Fruit fly (Drosophila melanogaster) whole organism, embryonic: ENCODE results near the gene CG33307.

ENCODE experiments used
- Ada2b ChIP-seq: fragments of 200-800 bp; sonication (Bioruptor generic); IDR thresholded peaks from 2 replicates; pipeline ENCODE4 v1.3.6; 2022; ENCODE audit warnings: missing biosample characterization, missing genetic modification characterization
- Atf3 ChIP-seq: fragments of 200-800 bp; sonication (Bioruptor generic); optimal IDR thresholded peaks from 3 replicates; lab custom pipeline; 2016; ENCODE audit warnings: missing biosample characterization, missing genetic modification characterization
- BEAF-32 ChIP-seq: fragments of 200-800 bp; sonication (Bioruptor generic); optimal IDR thresholded peaks from 3 replicates; lab custom pipeline; 2017; ENCODE audit warnings: missing biosample characterization, missing genetic modification characterization, mild to moderate bottlenecking, moderate library complexity, missing genetic modification reagents
- CG10267 ChIP-seq: fragments of 200-800 bp; sonication (Bioruptor generic); optimal IDR thresholded peaks from 2 replicates; lab custom pipeline; 2018; ENCODE audit warnings: missing biosample characterization, mild to moderate bottlenecking, missing genetic modification characterization, moderate library complexity
- CG10462 ChIP-seq: fragments of 200-800 bp; sonication (Bioruptor generic); optimal IDR thresholded peaks from 2 replicates; lab custom pipeline; 2016; ENCODE audit warnings: missing biosample characterization, missing genetic modification characterization
- CG12299 ChIP-seq: fragments of 200-800 bp; sonication (Bioruptor generic); optimal IDR thresholded peaks from 2 replicates; lab custom pipeline; 2018; ENCODE audit warnings: missing biosample characterization, mild to moderate bottlenecking, missing genetic modification characterization
- CG15514 ChIP-seq: fragments of 200-800 bp; sonication (Bioruptor generic); optimal IDR thresholded peaks from 3 replicates; lab custom pipeline; 2017; ENCODE audit warnings: missing biosample characterization, missing genetic modification characterization, mild to moderate bottlenecking, moderate library complexity, missing genetic modification reagents
- CG16813 ChIP-seq: fragments of 200-800 bp; sonication (Bioruptor generic); IDR thresholded peaks from 3 replicates; pipeline ENCODE4 v1.3.6; 2022; ENCODE audit warnings: missing biosample characterization, missing genetic modification characterization; ENCODE audit not compliant: partially characterized antibody
- CG16863 ChIP-seq: fragments of 200-800 bp; sonication (Bioruptor generic); optimal IDR thresholded peaks from 3 replicates; lab custom pipeline; 2016; ENCODE audit warnings: missing biosample characterization, missing genetic modification characterization
- CG17186 ChIP-seq: fragments of 200-800 bp; sonication (Bioruptor generic); optimal IDR thresholded peaks from 3 replicates; lab custom pipeline; 2017; ENCODE audit warnings: missing biosample characterization, missing genetic modification reagents, missing genetic modification characterization
- CG18011 ChIP-seq: fragments of 200-800 bp; sonication (Bioruptor generic); optimal IDR thresholded peaks from 2 replicates; lab custom pipeline; 2017; ENCODE audit warnings: missing biosample characterization, missing genetic modification characterization, mild to moderate bottlenecking, moderate library complexity, missing genotype
- CG3838 ChIP-seq: fragments of 200-800 bp; sonication (Bioruptor generic); optimal IDR thresholded peaks from 3 replicates; lab custom pipeline; 2016; ENCODE audit warnings: missing biosample characterization, missing genetic modification characterization
- CG4360 ChIP-seq: fragments of 200-800 bp; sonication (Bioruptor generic); IDR thresholded peaks from 2 replicates; pipeline ENCODE4 v1.3.6; 2022; ENCODE audit warnings: missing biosample characterization, missing genetic modification characterization
- CG4424 ChIP-seq: fragments of 200-800 bp; sonication (Bioruptor generic); optimal IDR thresholded peaks from 3 replicates; lab custom pipeline; 2016; ENCODE audit warnings: missing biosample characterization, missing genetic modification characterization
- CG6791 ChIP-seq: fragments of 200-800 bp; sonication (Bioruptor generic); IDR thresholded peaks from 3 replicates; pipeline ENCODE4 v1.3.6; 2022; ENCODE audit warnings: missing biosample characterization, missing genetic modification characterization; ENCODE audit not compliant: partially characterized antibody
- CG7271 ChIP-seq: fragments of 200-800 bp; sonication (Bioruptor generic); optimal IDR thresholded peaks from 2 replicates; lab custom pipeline; 2018; ENCODE audit warnings: missing biosample characterization, mild to moderate bottlenecking, missing genetic modification characterization, moderate library complexity
- CG7928 ChIP-seq: fragments of 200-800 bp; sonication (Bioruptor generic); optimal IDR thresholded peaks from 2 replicates; lab custom pipeline; 2017; ENCODE audit warnings: missing biosample characterization, mild to moderate bottlenecking, missing genetic modification characterization
- Dll ChIP-seq: fragments of 200-800 bp; sonication (Bioruptor generic); IDR thresholded peaks from 4 replicates; pipeline ENCODE4 v1.3.6; 2022; ENCODE audit warnings: missing biosample characterization, missing genetic modification characterization; ENCODE audit not compliant: partially characterized antibody
- Elba2 ChIP-seq: fragments of 200-800 bp; sonication (Bioruptor generic); optimal IDR thresholded peaks from 3 replicates; lab custom pipeline; 2016; ENCODE audit warnings: missing biosample characterization, missing genetic modification characterization
- H2.0 ChIP-seq: fragments of 200-800 bp; sonication (Bioruptor generic); IDR thresholded peaks from 2 replicates; pipeline ENCODE4 v1.3.6; 2022; ENCODE audit warnings: missing biosample characterization, missing genetic modification characterization
- HLH54F ChIP-seq: fragments of 200-800 bp; sonication (Bioruptor generic); optimal IDR thresholded peaks from 3 replicates; lab custom pipeline; 2016; ENCODE audit warnings: missing biosample characterization, missing genetic modification characterization
- Meics ChIP-seq: fragments of 200-800 bp; sonication (Bioruptor generic); optimal IDR thresholded peaks from 2 replicates; lab custom pipeline; 2017; ENCODE audit warnings: missing biosample characterization, mild to moderate bottlenecking, missing genetic modification characterization
- NC2β ChIP-seq: fragments of 200-800 bp; sonication (Bioruptor generic); optimal IDR thresholded peaks from 2 replicates; lab custom pipeline; 2016; ENCODE audit warnings: missing biosample characterization, missing genetic modification characterization
- NK7.1 ChIP-seq: fragments of 200-800 bp; sonication (Bioruptor generic); optimal IDR thresholded peaks from 3 replicates; lab custom pipeline; 2016; ENCODE audit warnings: missing biosample characterization, missing genetic modification characterization
- Opbp ChIP-seq: fragments of 200-800 bp; sonication (Bioruptor generic); IDR thresholded peaks from 3 replicates; pipeline ENCODE4 v1.3.6; 2022; ENCODE audit warnings: missing biosample characterization, missing genetic modification characterization; ENCODE audit not compliant: partially characterized antibody
- Pdp1 ChIP-seq, 2 experiments: fragments of 200-800 bp; sonication (Bioruptor generic); optimal IDR thresholded peaks; 3 replicates each; lab custom pipeline; 2016; ENCODE audit warnings: missing biosample characterization in 2 of 2, missing genetic modification characterization in 2 of 2, mild to moderate bottlenecking in 1 of 2, moderate library complexity in 1 of 2
- Ptx1 ChIP-seq: fragments of 200-800 bp; sonication (Bioruptor generic); IDR thresholded peaks from 2 replicates; pipeline ENCODE4 v1.3.6; 2022; ENCODE audit warnings: missing biosample characterization, missing genetic modification characterization
- Ravus ChIP-seq: fragments of 200-800 bp; sonication (Bioruptor generic); IDR thresholded peaks from 2 replicates; pipeline ENCODE4 v1.3.6; 2022; ENCODE audit warnings: missing biosample characterization, missing genetic modification characterization
- Rfx ChIP-seq: fragments of 200-800 bp; sonication (Bioruptor generic); IDR thresholded peaks from 2 replicates; pipeline ENCODE4 v1.3.6; 2022; ENCODE audit warnings: missing biosample characterization, missing genetic modification characterization
- Sin3A ChIP-seq: fragments of >200 bp; optimal IDR thresholded peaks from 2 replicates; lab custom pipeline; 2018
- YL-1 ChIP-seq: fragments of 200-800 bp; sonication (Bioruptor generic); optimal IDR thresholded peaks from 3 replicates; lab custom pipeline; 2017; ENCODE audit warnings: missing biosample characterization, mild to moderate bottlenecking, missing genetic modification characterization
- ab ChIP-seq: fragments of 200-800 bp; sonication (Bioruptor generic); optimal IDR thresholded peaks from 2 replicates; lab custom pipeline; 2016; ENCODE audit warnings: missing biosample characterization, missing genetic modification characterization
- al ChIP-seq: fragments of 200-800 bp; sonication (Bioruptor generic); IDR thresholded peaks from 2 replicates; pipeline ENCODE4 v1.3.6; 2022; ENCODE audit warnings: missing biosample characterization, missing genetic modification characterization
- amos ChIP-seq: fragments of 200-800 bp; sonication (Bioruptor generic); IDR thresholded peaks from 2 replicates; pipeline ENCODE4 v1.3.6; 2022; ENCODE audit warnings: missing biosample characterization, missing genetic modification characterization; ENCODE audit not compliant: partially characterized antibody
- ato ChIP-seq: fragments of 200-800 bp; sonication (Bioruptor generic); IDR thresholded peaks from 2 replicates; pipeline ENCODE4 v1.3.6; 2022; ENCODE audit warnings: missing biosample characterization, missing genetic modification characterization; ENCODE audit not compliant: partially characterized antibody
- crp ChIP-seq, 2 experiments: fragments of 200-800 bp; sonication (Bioruptor generic); optimal IDR thresholded peaks; 2 replicates in 1 of 2; 3 replicates in 1 of 2; lab custom pipeline; 2017; ENCODE audit warnings: missing biosample characterization in 2 of 2, missing genetic modification characterization in 2 of 2, mild to moderate bottlenecking in 1 of 2, moderate library complexity in 1 of 2
- da ChIP-seq: fragments of 200-800 bp; sonication (Bioruptor generic); optimal IDR thresholded peaks from 2 replicates; lab custom pipeline; 2016; ENCODE audit warnings: missing biosample characterization, missing genetic modification characterization
- ftz-f1 ChIP-seq: fragments of 200-800 bp; sonication (Bioruptor generic); optimal IDR thresholded peaks from 2 replicates; lab custom pipeline; 2016; ENCODE audit warnings: missing biosample characterization, missing genetic modification characterization
- fu2 ChIP-seq: fragments of 200-800 bp; sonication (Bioruptor generic); optimal IDR thresholded peaks from 2 replicates; lab custom pipeline; 2016; ENCODE audit warnings: missing biosample characterization, missing genetic modification characterization
- gfzf ChIP-seq: fragments of 200-800 bp; sonication (Bioruptor generic); optimal IDR thresholded peaks from 2 replicates; lab custom pipeline; 2016; ENCODE audit warnings: missing biosample characterization, mild to moderate bottlenecking, missing genetic modification characterization, moderate library complexity
- hbn ChIP-seq: fragments of 200-800 bp; sonication (Bioruptor generic); IDR thresholded peaks from 2 replicates; pipeline ENCODE4 v1.3.6; 2022; ENCODE audit warnings: missing biosample characterization, missing genetic modification characterization; ENCODE audit not compliant: partially characterized antibody
- hkb ChIP-seq, 2 experiments: fragments of 200-800 bp in 1 of 2; fragments of >200 bp in 1 of 2; sonication (Bioruptor generic) in 1 of 2; IDR thresholded peaks in 1 of 2; optimal IDR thresholded peaks in 1 of 2; 2 replicates each; pipeline versions ENCODE4 v1.3.6 to Lab custom; 2017 to 2022; ENCODE audit warnings: missing biosample characterization in 1 of 2, missing genetic modification characterization in 1 of 2
- maf-S ChIP-seq: fragments of 200-800 bp; sonication (Bioruptor generic); optimal IDR thresholded peaks from 2 replicates; lab custom pipeline; 2016; ENCODE audit warnings: missing biosample characterization, missing genetic modification characterization
- pnt ChIP-seq: fragments of 200-800 bp; sonication (Bioruptor generic); optimal IDR thresholded peaks from 3 replicates; lab custom pipeline; 2016; ENCODE audit warnings: missing biosample characterization, missing genetic modification characterization
- psq ChIP-seq: fragments of 200-800 bp; sonication (Bioruptor generic); optimal IDR thresholded peaks from 2 replicates; lab custom pipeline; 2017; ENCODE audit warnings: missing biosample characterization, missing genetic modification characterization
- pum ChIP-seq: fragments of 200-800 bp; sonication (Bioruptor generic); optimal IDR thresholded peaks from 2 replicates; lab custom pipeline; 2016; ENCODE audit warnings: missing biosample characterization, missing genetic modification characterization
- sna ChIP-seq: fragments of 200-800 bp; sonication (Bioruptor generic); IDR thresholded peaks from 2 replicates; pipeline ENCODE4 v1.3.6; 2022; ENCODE audit warnings: missing biosample characterization, missing genetic modification characterization; ENCODE audit not compliant: partially characterized antibody
- ttk ChIP-seq: fragments of 200-800 bp; sonication (Bioruptor generic); IDR thresholded peaks from 2 replicates; pipeline ENCODE4 v2.1.2; 2022; ENCODE audit warnings: missing biosample characterization, missing genetic modification characterization
- unc-4 ChIP-seq: fragments of 200-800 bp; sonication (Bioruptor generic); IDR thresholded peaks from 2 replicates; pipeline ENCODE4 v1.3.6; 2022; ENCODE audit warnings: missing biosample characterization, missing genetic modification characterization; ENCODE audit not compliant: partially characterized antibody
- yki ChIP-seq: fragments of >200 bp; optimal IDR thresholded peaks from 3 replicates; lab custom pipeline; 2018

CG33307 gene

DNA sequence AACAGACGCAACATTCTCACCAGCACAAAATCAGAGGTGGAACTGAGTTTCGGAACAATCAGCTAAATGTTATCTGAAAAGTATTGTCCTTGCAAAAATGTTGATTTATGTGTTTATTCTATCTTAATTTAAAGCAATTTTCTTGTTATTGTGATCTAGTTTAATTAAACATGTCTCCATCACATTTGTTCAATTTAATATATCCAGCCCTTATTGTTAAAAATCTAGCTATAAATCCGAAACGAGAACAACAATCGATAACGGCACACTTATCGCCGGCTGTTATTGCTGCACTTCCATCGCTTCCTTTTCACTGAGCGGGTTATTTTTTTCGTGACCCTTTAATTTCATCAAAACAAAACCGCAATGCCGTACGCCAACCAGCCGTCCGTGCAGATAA, 8.3 kb downstream of the CG33307 start, which contains the start of the genes GatC, PolG2 and Polr2C (continued):
- TF ChIP-seq CG15514 (GFP tag; lab: Kevin White, UChicago): peak; percentile 82
- TF ChIP-seq Ptx1 (GFP tag; lab: Robert Waterston, UW): peak; percentile 60
- TF ChIP-seq CG7928 (GFP tag; lab: Kevin White, UChicago): peak; percentile 76
- TF ChIP-seq CG3838 (GFP tag; lab: Kevin White, UChicago): peak; percentile 60
- TF ChIP-seq crp (GFP tag; optimal IDR thresholded peaks at IDR 0.05; lab: Kevin White, UChicago): peak in 1 of 2 experiments; percentile 37
- TF ChIP-seq hkb (optimal IDR thresholded peaks at IDR 0.05; lab: Kevin White, UChicago): peak; percentile 74
- TF ChIP-seq hkb (GFP tag; IDR thresholded peaks at IDR 0.05; lab: Robert Waterston, UW): no peak
- peak; percentile 79; the same call in 1 of the 2 replicates for TF ChIP-seq amos (GFP tag; lab: Robert Waterston, UW)
- peak; percentile 6 for TF ChIP-seq CG4424 (GFP tag; lab: Kevin White, UChicago)
- no peak for TF ChIP-seq CG7271 (tag; lab: Kevin White, UChicago)
- TF ChIP-seq CG12299 (tag; lab: Kevin White, UChicago): peak; percentile 64
- no peak for TF ChIP-seq yki (lab: Kevin White, UChicago)
- TF ChIP-seq CG16813: peak; percentile 78
- TF ChIP-seq al: peak; percentile 33; the same call in 1 of the 2 replicates
- TF ChIP-seq maf-S (GFP tag; lab: Kevin White, UChicago): peak; percentile 43
- no peak for TF ChIP-seq ftz-f1 (GFP tag; lab: Kevin White, UChicago)
- peak; percentile 31; the same call in 1 of the 2 replicates for TF ChIP-seq H2.0 (GFP tag; lab: Robert Waterston, UW)
- TF ChIP-seq Ada2b (GFP tag; lab: Robert Waterston, UW): peak; percentile 48; the same call in 1 of the 2 replicates
- TF ChIP-seq ttk: peak; percentile 10; the same call in 1 of the 2 replicates
- no peak for TF ChIP-seq NK7.1 (GFP tag; lab: Kevin White, UChicago)
- no peak for TF ChIP-seq psq (GFP tag; lab: Kevin White, UChicago)
- TF ChIP-seq Ravus (GFP tag; lab: Robert Waterston, UW): no peak
- TF ChIP-seq Elba2: peak; percentile 67
- peak; percentile 33 for TF ChIP-seq NC2β (GFP tag; lab: Kevin White, UChicago)
- TF ChIP-seq Opbp (GFP tag; lab: Robert Waterston, UW): peak; percentile 79; the same call in 2 of the 3 replicates
- peak; percentile 52 for TF ChIP-seq gfzf (GFP tag; lab: Kevin White, UChicago)
- TF ChIP-seq Atf3 (GFP tag; lab: Kevin White, UChicago): peak; percentile 35
- TF ChIP-seq CG10267 (tag; lab: Kevin White, UChicago): peak; percentile 35
- peak; percentile 62 for TF ChIP-seq YL-1
- TF ChIP-seq sna (GFP tag; lab: Robert Waterston, UW): peak; percentile 81
- peak; percentile 14 for TF ChIP-seq ab (GFP tag; lab: Kevin White, UChicago)
- peak; percentile 69 for TF ChIP-seq Rfx
- TF ChIP-seq pum (GFP tag; lab: Kevin White, UChicago): peak; percentile 15
- TF ChIP-seq CG10462 (GFP tag; lab: Kevin White, UChicago): peak; percentile 16
- peak; percentile 77 for TF ChIP-seq BEAF-32 (GFP tag; lab: Kevin White, UChicago)
- TF ChIP-seq CG18011 (GFP tag; lab: Kevin White, UChicago): peak; percentile 97
- peak; percentile 77 for TF ChIP-seq CG6791
- peak; percentile 81 for TF ChIP-seq unc-4 (GFP tag; lab: Robert Waterston, UW)
- peak; percentile 49 for TF ChIP-seq da (GFP tag; lab: Kevin White, UChicago)
- TF ChIP-seq CG17186: peak; percentile 63
- peak; percentile 87 for TF ChIP-seq ato (GFP tag; lab: Robert Waterston, UW)
- TF ChIP-seq CG4360 (GFP tag; lab: Robert Waterston, UW): no peak
- peak; percentile 38 for TF ChIP-seq CG16863
- TF ChIP-seq hbn (GFP tag; lab: Robert Waterston, UW): peak; percentile 79
- TF ChIP-seq Pdp1 (GFP tag; optimal IDR thresholded peaks at IDR 0.05; lab: Kevin White, UChicago): peak in 1 of 2 experiments; percentile 34
- peak; percentile 11 for TF ChIP-seq pnt
- peak; percentile 80 for TF ChIP-seq Dll (GFP tag; lab: Robert Waterston, UW)
- no peak for TF ChIP-seq Meics (GFP tag; lab: Kevin White, UChicago)
- TF ChIP-seq Sin3A: peak; percentile 77
- TF ChIP-seq HLH54F: peak; percentile 41
- TF ChIP-seq fu2: peak; percentile 32
